Worm (Caenorhabditis elegans) whole organism, L3 larva: ENCODE results near the gene snf-12.
A peak's percentile ranks its signal among the peaks of the same experiment; 100 is the strongest.

ENCODE experiments used
- R02D3.7 ChIP-seq: fragments of 150-350 bp; optimal IDR thresholded peaks from 2 replicates; lab custom pipeline; 2014; ENCODE audit warnings: missing biosample characterization, missing genetic modification characterization
- ZK546.5 ChIP-seq: sonication (generic microtip); optimal IDR thresholded peaks from 2 replicates; lab custom pipeline; 2017; ENCODE audit warnings: missing biosample characterization, missing genetic modification characterization
- ama-1 ChIP-seq: fragments of 150-350 bp; optimal IDR thresholded peaks from 2 replicates; lab custom pipeline; 2018
- ceh-16 ChIP-seq: sonication (generic microtip); optimal IDR thresholded peaks from 2 replicates; lab custom pipeline; 2017; ENCODE audit warnings: missing biosample characterization, missing genetic modification characterization
- ceh-28 ChIP-seq: fragments of 150-350 bp; optimal IDR thresholded peaks from 2 replicates; lab custom pipeline; 2014; ENCODE audit warnings: missing biosample characterization, missing genetic modification reagents, missing genetic modification characterization
- ceh-82 ChIP-seq: fragments of 150-350 bp; optimal IDR thresholded peaks from 2 replicates; lab custom pipeline; 2014; ENCODE audit warnings: missing biosample characterization, missing genetic modification characterization
- daf-12 ChIP-seq: fragments of 150-350 bp; optimal IDR thresholded peaks from 2 replicates; lab custom pipeline; 2014; ENCODE audit warnings: missing biosample characterization, missing genetic modification reagents, missing genetic modification characterization
- egl-27 ChIP-seq: sonication (generic microtip); optimal IDR thresholded peaks from 4 replicates; lab custom pipeline; 2017; ENCODE audit warnings: missing biosample characterization, missing genetic modification reagents, missing genetic modification characterization
- egl-5 ChIP-seq: fragments of 150-350 bp; optimal IDR thresholded peaks from 2 replicates; lab custom pipeline; 2017; ENCODE audit warnings: missing biosample characterization, missing genetic modification reagents, missing genetic modification characterization, inconsistent platforms
- elt-1 ChIP-seq: fragments of 150-350 bp; optimal IDR thresholded peaks from 2 replicates; lab custom pipeline; 2014; ENCODE audit warnings: missing biosample characterization, missing genetic modification characterization
- elt-2 ChIP-seq: sonication (generic microtip); optimal IDR thresholded peaks from 2 replicates; lab custom pipeline; 2016; ENCODE audit warnings: missing genetic modification reagents, mild to moderate bottlenecking, missing genetic modification characterization, missing compliant biosample characterization
- elt-3 ChIP-seq, 3 experiments: fragments of 150-350 bp in 1 of 3; sonication (generic microtip) in 2 of 3; optimal IDR thresholded peaks; 2 replicates in 2 of 3; 4 replicates in 1 of 3; lab custom pipeline; 2014 to 2017; ENCODE audit warnings: missing biosample characterization in 3 of 3, missing genetic modification characterization in 3 of 3
- eor-1 ChIP-seq, 2 experiments: fragments of 150-350 bp; optimal IDR thresholded peaks; 2 replicates each; lab custom pipeline; 2014 to 2018; ENCODE audit warnings: missing biosample characterization in 2 of 2, missing genetic modification characterization in 2 of 2
- fkh-10 ChIP-seq: sonication (generic microtip); optimal IDR thresholded peaks from 2 replicates; lab custom pipeline; 2017; ENCODE audit warnings: missing biosample characterization, missing genetic modification reagents, missing genetic modification characterization
- fkh-2 ChIP-seq: fragments of 150-350 bp; optimal IDR thresholded peaks from 2 replicates; lab custom pipeline; 2014; ENCODE audit warnings: missing biosample characterization, missing genetic modification reagents, missing genetic modification characterization
- fos-1 ChIP-seq: fragments of 150-350 bp; optimal IDR thresholded peaks from 2 replicates; lab custom pipeline; 2014; ENCODE audit warnings: missing biosample characterization, missing genetic modification characterization
- hmg-11 ChIP-seq: sonication (generic microtip); optimal IDR thresholded peaks from 2 replicates; lab custom pipeline; 2016; ENCODE audit warnings: missing genetic modification characterization, missing compliant biosample characterization
- jun-1 ChIP-seq: fragments of 150-350 bp; optimal IDR thresholded peaks from 2 replicates; lab custom pipeline; 2014; ENCODE audit warnings: missing biosample characterization, missing genetic modification reagents, missing genetic modification characterization
- lin-39 ChIP-seq: fragments of 150-350 bp; optimal IDR thresholded peaks from 2 replicates; lab custom pipeline; 2018; ENCODE audit warnings: missing biosample characterization, missing genetic modification reagents, missing genetic modification characterization
- mml-1 ChIP-seq: fragments of 150-350 bp; sonication (generic microtip); optimal IDR thresholded peaks from 3 replicates; lab custom pipeline; 2014; ENCODE audit warnings: missing biosample characterization, missing genetic modification characterization
- nfya-1 ChIP-seq: sonication (generic microtip); optimal IDR thresholded peaks from 2 replicates; lab custom pipeline; 2017; ENCODE audit warnings: missing genetic modification characterization, mild to moderate bottlenecking, missing compliant biosample characterization, antibody characterized with exemption, moderate library complexity; ENCODE audit not compliant: insufficient read depth
- nhr-11 ChIP-seq: fragments of 150-350 bp; optimal IDR thresholded peaks from 2 replicates; lab custom pipeline; 2014; ENCODE audit warnings: missing biosample characterization, missing genetic modification characterization
- nhr-12 ChIP-seq: fragments of 150-350 bp; optimal IDR thresholded peaks from 2 replicates; lab custom pipeline; 2014; ENCODE audit warnings: missing biosample characterization, missing genetic modification characterization
- nhr-23 ChIP-seq: fragments of 150-350 bp; optimal IDR thresholded peaks from 2 replicates; lab custom pipeline; 2014; ENCODE audit warnings: missing biosample characterization, missing genetic modification reagents, missing genetic modification characterization
- nhr-237 ChIP-seq: fragments of 150-350 bp; optimal IDR thresholded peaks from 2 replicates; lab custom pipeline; 2014; ENCODE audit warnings: missing biosample characterization, missing genetic modification characterization
- nhr-25 ChIP-seq: sonication (generic microtip); optimal IDR thresholded peaks from 2 replicates; lab custom pipeline; 2017; ENCODE audit warnings: missing biosample characterization, missing genetic modification characterization
- nhr-28 ChIP-seq: fragments of 150-350 bp; optimal IDR thresholded peaks from 2 replicates; lab custom pipeline; 2014; ENCODE audit warnings: missing biosample characterization, missing genetic modification characterization
- nhr-43 ChIP-seq: sonication (generic microtip); optimal IDR thresholded peaks from 2 replicates; lab custom pipeline; 2016; ENCODE audit warnings: mild to moderate bottlenecking, missing genetic modification characterization, missing compliant biosample characterization; ENCODE audit not compliant: poor library complexity, severe bottlenecking
- nhr-67 ChIP-seq: fragments of 150-350 bp; optimal IDR thresholded peaks from 2 replicates; lab custom pipeline; 2014; ENCODE audit warnings: missing biosample characterization, missing genetic modification characterization
- nhr-77 ChIP-seq: fragments of 150-350 bp; optimal IDR thresholded peaks from 2 replicates; lab custom pipeline; 2014; ENCODE audit warnings: missing biosample characterization, missing genetic modification characterization
- pha-4 ChIP-seq: fragments of 150-350 bp; optimal IDR thresholded peaks from 2 replicates; lab custom pipeline; 2014; ENCODE audit warnings: missing biosample characterization, missing genetic modification reagents, missing genetic modification characterization
- pqm-1 ChIP-seq: fragments of 150-350 bp; optimal IDR thresholded peaks from 2 replicates; lab custom pipeline; 2017; ENCODE audit warnings: missing biosample characterization, missing genetic modification characterization, inconsistent platforms
- sea-2 ChIP-seq: fragments of 150-350 bp; sonication (generic microtip); optimal IDR thresholded peaks from 4 replicates; lab custom pipeline; 2014; ENCODE audit warnings: missing biosample characterization, missing genetic modification reagents, missing genetic modification characterization
- skn-1 ChIP-seq: fragments of 150-350 bp; optimal IDR thresholded peaks from 2 replicates; lab custom pipeline; 2014; ENCODE audit warnings: missing biosample characterization, missing genetic modification characterization
- tbx-2 ChIP-seq: sonication (generic microtip); optimal IDR thresholded peaks from 2 replicates; lab custom pipeline; 2016; ENCODE audit warnings: mild to moderate bottlenecking, missing genetic modification characterization, missing compliant biosample characterization
- unc-39 ChIP-seq: sonication (generic microtip); optimal IDR thresholded peaks from 4 replicates; lab custom pipeline; 2017; ENCODE audit warnings: missing biosample characterization, missing genetic modification characterization
- unc-62 ChIP-seq: fragments of 150-350 bp; sonication (generic microtip); optimal IDR thresholded peaks from 4 replicates; lab custom pipeline; 2014; ENCODE audit warnings: missing biosample characterization, missing genetic modification reagents, missing genetic modification characterization
- zag-1 ChIP-seq: fragments of 150-350 bp; optimal IDR thresholded peaks from 2 replicates; lab custom pipeline; 2014; ENCODE audit warnings: missing biosample characterization, missing genetic modification characterization
- ztf-11 ChIP-seq: fragments of 150-350 bp; optimal IDR thresholded peaks from 2 replicates; lab custom pipeline; 2014; ENCODE audit warnings: missing biosample characterization, missing genetic modification characterization

Gene snf-12

ce11 chrX:9067230-9067822, 38.1 kb downstream of the snf-12 start:
- no peak for TF ChIP-seq nhr-237 (tag; lab: Kevin White, UChicago)
- TF ChIP-seq lin-39 (tag; lab: Kevin White, UChicago): peak; percentile 53

ce11 chrX:9068075-9068474, 38.8 kb downstream of the snf-12 start:
- TF ChIP-seq nhr-25 (tag; lab: Kevin White, UChicago) (peak; percentile 1), unc-39 (tag; lab: Kevin White, UChicago) (no peak), unc-62 (no peak), R02D3.7 (tag; lab: Kevin White, UChicago) (no peak), ZK546.5 (tag; lab: Kevin White, UChicago) (no peak), pha-4 (peak; percentile 34), nhr-43 (tag; lab: Kevin White, UChicago) (no peak), sea-2 (GFP tag; lab: Kevin White, UChicago) (no peak), nhr-77 (tag; lab: Kevin White, UChicago) (no peak), fos-1 (tag; lab: Kevin White, UChicago) (no peak), nhr-237 (tag; lab: Kevin White, UChicago) (no peak), pqm-1 (tag; lab: Kevin White, UChicago) (no peak), nfya-1 (peak; percentile 62), ama-1 (lab: Kevin White, UChicago) (no peak), elt-2 (tag; lab: Kevin White, UChicago) (peak; percentile 21), fkh-10 (GFP tag; lab: Kevin White, UChicago) (peak; percentile 61), tbx-2 (no peak), mml-1 (tag; lab: Kevin White, UChicago) (no peak), ztf-11 (tag; lab: Kevin White, UChicago) (no peak), nhr-67 (tag; lab: Kevin White, UChicago) (no peak), nhr-12 (tag; lab: Kevin White, UChicago) (no peak), elt-1 (no peak), hmg-11 (tag; lab: Kevin White, UChicago) (peak; percentile 71), elt-3 (tag; optimal IDR thresholded peaks at IDR 0.05; lab: Kevin White, UChicago) (no peak), nhr-28 (tag; lab: Kevin White, UChicago) (no peak), egl-5 (tag; lab: Kevin White, UChicago) (peak; percentile 92), daf-12 (tag; lab: Kevin White, UChicago) (no peak), nhr-11 (no peak), skn-1 (no peak), ceh-28 (tag; lab: Kevin White, UChicago) (peak; percentile 30), eor-1 (tag; optimal IDR thresholded peaks at IDR 0.05; lab: Kevin White, UChicago) (no peak), egl-27 (no peak), zag-1 (no peak), ceh-82 (tag; lab: Kevin White, UChicago) (no peak), nhr-23 (peak; percentile 77), ceh-16 (no peak), lin-39 (tag; lab: Kevin White, UChicago) (peak; percentile 21)
- TF ChIP-seq, all 47 proteins: peak for 10

ce11 chrX:9069070-9069469, 39.8 kb downstream of the snf-12 start:
- TF ChIP-seq ceh-82 (tag; lab: Kevin White, UChicago) (no peak), egl-5 (tag; lab: Kevin White, UChicago) (peak; percentile 75)

- TF ChIP-seq eor-1 (tag; optimal IDR thresholded peaks at IDR 0.05; lab: Kevin White, UChicago) (no peak), lin-39 (tag; lab: Kevin White, UChicago) (no peak), tbx-2 (no peak), skn-1 (no peak), ama-1 (lab: Kevin White, UChicago) (no peak), elt-2 (tag; lab: Kevin White, UChicago) (no peak), pqm-1 (tag; lab: Kevin White, UChicago) (no peak), unc-39 (tag; lab: Kevin White, UChicago) (no peak), unc-62 (no peak), fkh-2 (tag; lab: Kevin White, UChicago) (no peak), fos-1 (tag; lab: Kevin White, UChicago) (no peak), jun-1 (tag; lab: Kevin White, UChicago) (no peak), nfya-1 (no peak), ceh-82 (tag; lab: Kevin White, UChicago) (no peak)
These were observed 45.2 kb downstream of the snf-12 start for ce11 chrX:9074497-9074896.
